Fruit fly (Drosophila melanogaster) whole organism, embryonic: ENCODE data around the gene CBP.

Experiments used
- C15 ChIP-seq: fragments of 200-800 bp; sonication (Bioruptor generic); IDR thresholded peaks from 3 replicates; pipeline ENCODE4 v1.3.6; 2022; ENCODE audit warnings: missing biosample characterization, missing genetic modification characterization
- CG10267 ChIP-seq: fragments of 200-800 bp; sonication (Bioruptor generic); optimal IDR thresholded peaks from 2 replicates; lab custom pipeline; 2018; ENCODE audit warnings: missing biosample characterization, mild to moderate bottlenecking, missing genetic modification characterization, moderate library complexity
- CG10654 ChIP-seq: fragments of 200-800 bp; sonication (Bioruptor generic); optimal IDR thresholded peaks from 2 replicates; lab custom pipeline; 2016; ENCODE audit warnings: missing biosample characterization, missing genetic modification characterization
- CG10959 ChIP-seq: fragments of 200-800 bp; sonication (Bioruptor generic); IDR thresholded peaks from 2 replicates; pipeline ENCODE4 v1.3.6; 2022; ENCODE audit warnings: missing biosample characterization, missing genetic modification characterization
- CG11560 ChIP-seq: fragments of 200-800 bp; sonication (Bioruptor generic); IDR thresholded peaks from 3 replicates; pipeline ENCODE4 v1.3.6; 2022; ENCODE audit warnings: missing biosample characterization, missing genetic modification characterization
- CG11723 ChIP-seq: fragments of 200-800 bp; sonication (Bioruptor generic); optimal IDR thresholded peaks from 2 replicates; lab custom pipeline; 2017; ENCODE audit warnings: missing biosample characterization, mild to moderate bottlenecking, missing genetic modification characterization
- CG12236 ChIP-seq: fragments of 200-800 bp; sonication (Bioruptor generic); optimal IDR thresholded peaks from 2 replicates; lab custom pipeline; 2016; ENCODE audit warnings: missing biosample characterization, missing genetic modification characterization
- CG14050 ChIP-seq: fragments of 200-800 bp; sonication (Bioruptor generic); IDR thresholded peaks from 3 replicates; pipeline ENCODE4 v1.3.6; 2022; ENCODE audit warnings: missing biosample characterization, missing genetic modification characterization
- CG14965 ChIP-seq: fragments of 200-800 bp; sonication (Bioruptor generic); optimal IDR thresholded peaks from 2 replicates; lab custom pipeline; 2016; ENCODE audit warnings: missing biosample characterization, missing genetic modification characterization, borderline replicate concordance
- CG15514 ChIP-seq: fragments of 200-800 bp; sonication (Bioruptor generic); optimal IDR thresholded peaks from 3 replicates; lab custom pipeline; 2017; ENCODE audit warnings: missing biosample characterization, missing genetic modification characterization, mild to moderate bottlenecking, moderate library complexity, missing genetic modification reagents
- CG1602 ChIP-seq: fragments of 200-800 bp; sonication (Bioruptor generic); optimal IDR thresholded peaks from 3 replicates; lab custom pipeline; 2016; ENCODE audit warnings: missing biosample characterization, missing genetic modification characterization
- CG17359 ChIP-seq: fragments of 200-800 bp; sonication (Bioruptor generic); optimal IDR thresholded peaks from 3 replicates; lab custom pipeline; 2018; ENCODE audit warnings: missing biosample characterization, mild to moderate bottlenecking, missing genetic modification characterization, moderate library complexity
- CG18011 ChIP-seq: fragments of 200-800 bp; sonication (Bioruptor generic); optimal IDR thresholded peaks from 2 replicates; lab custom pipeline; 2017; ENCODE audit warnings: missing biosample characterization, missing genetic modification characterization, mild to moderate bottlenecking, moderate library complexity, missing genotype
- CG2129 ChIP-seq: fragments of 200-800 bp; sonication (Bioruptor generic); IDR thresholded peaks from 2 replicates; pipeline ENCODE4 v1.3.6; 2022; ENCODE audit warnings: missing biosample characterization, missing genetic modification characterization; ENCODE audit not compliant: partially characterized antibody
- CG34422 ChIP-seq: fragments of 200-800 bp; sonication (Bioruptor generic); IDR thresholded peaks from 3 replicates; pipeline ENCODE4 v1.3.6; 2022; ENCODE audit warnings: missing biosample characterization, missing genetic modification characterization
- CG6689 ChIP-seq: fragments of 200-800 bp; sonication (Bioruptor generic); IDR thresholded peaks from 2 replicates; pipeline ENCODE4 v1.3.6; 2022; ENCODE audit warnings: missing biosample characterization, missing genetic modification characterization
- CG7963 ChIP-seq: fragments of 200-800 bp; sonication (Bioruptor generic); IDR thresholded peaks from 3 replicates; pipeline ENCODE4 v1.3.6; 2022; ENCODE audit warnings: missing biosample characterization, missing genetic modification characterization; ENCODE audit not compliant: partially characterized antibody
- CG8290 ChIP-seq, 3 experiments: fragments of 200-800 bp; sonication (Bioruptor generic); optimal IDR thresholded peaks; 2 replicates each; lab custom pipeline; 2016 to 2019; ENCODE audit warnings: missing biosample characterization in 3 of 3, missing genetic modification characterization in 3 of 3, mild to moderate bottlenecking in 2 of 3, moderate library complexity in 1 of 3
- CG8359 ChIP-seq: fragments of 200-800 bp; sonication (Bioruptor generic); optimal IDR thresholded peaks from 2 replicates; lab custom pipeline; 2017; ENCODE audit warnings: missing biosample characterization, mild to moderate bottlenecking, missing genetic modification characterization, borderline replicate concordance
- CHES-1-like ChIP-seq: fragments of 200-800 bp; sonication (Bioruptor generic); optimal IDR thresholded peaks from 2 replicates; lab custom pipeline; 2016; ENCODE audit warnings: missing biosample characterization, missing genetic modification characterization
- D ChIP-seq, 2 experiments: fragments of 200-800 bp in 1 of 2; fragments of >200 bp in 1 of 2; sonication (Bioruptor generic) in 1 of 2; optimal IDR thresholded peaks; 2 replicates in 1 of 2; 3 replicates in 1 of 2; lab custom pipeline; 2017; ENCODE audit warnings: mild to moderate bottlenecking in 1 of 2, missing biosample characterization in 1 of 2, missing genetic modification characterization in 1 of 2, missing genetic modification reagents in 1 of 2
- Doc2 ChIP-seq: fragments of 200-800 bp; sonication (Bioruptor generic); IDR thresholded peaks from 2 replicates; pipeline ENCODE4 v1.3.6; 2022; ENCODE audit warnings: missing biosample characterization, missing genetic modification characterization
- Med ChIP-seq: fragments of 200-800 bp; sonication (Bioruptor generic); peaks from one replicate; lab custom pipeline; 2016; ENCODE audit warnings: missing biosample characterization, missing genetic modification characterization, mild to moderate bottlenecking, inconsistent platforms, moderate library complexity
- Neu2 ChIP-seq: fragments of 200-800 bp; sonication (Bioruptor generic); optimal IDR thresholded peaks from 3 replicates; lab custom pipeline; 2016; ENCODE audit warnings: missing biosample characterization, missing genetic modification characterization, borderline replicate concordance
- Pdp1 ChIP-seq, 2 experiments: fragments of 200-800 bp; sonication (Bioruptor generic); optimal IDR thresholded peaks; 3 replicates each; lab custom pipeline; 2016; ENCODE audit warnings: missing biosample characterization in 2 of 2, missing genetic modification characterization in 2 of 2, mild to moderate bottlenecking in 1 of 2, moderate library complexity in 1 of 2
- Sox102F ChIP-seq: fragments of 200-800 bp; sonication (Bioruptor generic); optimal IDR thresholded peaks from 2 replicates; lab custom pipeline; 2018; ENCODE audit warnings: missing biosample characterization, mild to moderate bottlenecking, missing genetic modification characterization, moderate library complexity
- Sry-β ChIP-seq: fragments of 200-800 bp; sonication (Bioruptor generic); optimal IDR thresholded peaks from 2 replicates; lab custom pipeline; 2018; ENCODE audit warnings: missing biosample characterization, mild to moderate bottlenecking, missing genetic modification characterization, moderate library complexity
- ab ChIP-seq: fragments of 200-800 bp; sonication (Bioruptor generic); optimal IDR thresholded peaks from 2 replicates; lab custom pipeline; 2016; ENCODE audit warnings: missing biosample characterization, missing genetic modification characterization
- ato ChIP-seq: fragments of 200-800 bp; sonication (Bioruptor generic); IDR thresholded peaks from 2 replicates; pipeline ENCODE4 v1.3.6; 2022; ENCODE audit warnings: missing biosample characterization, missing genetic modification characterization; ENCODE audit not compliant: partially characterized antibody
- bab2 ChIP-seq: fragments of 200-800 bp; sonication (Bioruptor generic); optimal IDR thresholded peaks from 2 replicates; lab custom pipeline; 2016; ENCODE audit warnings: missing biosample characterization, missing genetic modification characterization
- cg ChIP-seq: fragments of 200-800 bp; sonication (Bioruptor generic); optimal IDR thresholded peaks from 3 replicates; lab custom pipeline; 2019; ENCODE audit warnings: missing biosample characterization, mild to moderate bottlenecking, missing genetic modification characterization, moderate library complexity
- danr ChIP-seq: fragments of 200-800 bp; sonication (Bioruptor generic); IDR thresholded peaks from 2 replicates; pipeline ENCODE4 v1.3.6; 2022; ENCODE audit warnings: missing biosample characterization, missing genetic modification characterization
- dati ChIP-seq: fragments of 200-800 bp; sonication (Bioruptor generic); IDR thresholded peaks from 2 replicates; pipeline ENCODE4 v1.3.6; 2022; ENCODE audit warnings: missing biosample characterization, missing genetic modification characterization
- dimm ChIP-seq: fragments of 200-800 bp; sonication (Bioruptor generic); IDR thresholded peaks from 2 replicates; pipeline ENCODE4 v1.3.6; 2022; ENCODE audit warnings: missing biosample characterization, missing genetic modification characterization
- eve ChIP-seq, 2 experiments: fragments of >200 bp; optimal IDR thresholded peaks; 2 replicates each; lab custom pipeline; 2017; ENCODE audit warnings: missing biosample characterization in 2 of 2, missing genetic modification characterization in 2 of 2
- hth ChIP-seq: fragments of >200 bp; optimal IDR thresholded peaks from 2 replicates; lab custom pipeline; 2017; ENCODE audit warnings: inconsistent platforms
- jigr1 ChIP-seq: fragments of 200-800 bp; sonication (Bioruptor generic); IDR thresholded peaks from 3 replicates; pipeline ENCODE4 v1.3.6; 2022; ENCODE audit warnings: missing biosample characterization, missing genetic modification characterization
- klu ChIP-seq: fragments of 200-800 bp; sonication (Bioruptor generic); IDR thresholded peaks from 2 replicates; pipeline ENCODE4 v1.3.6; 2022; ENCODE audit warnings: missing biosample characterization, missing genetic modification characterization
- mam ChIP-seq: fragments of 200-800 bp; sonication (Bioruptor generic); optimal IDR thresholded peaks from 3 replicates; lab custom pipeline; 2016; ENCODE audit warnings: missing biosample characterization, missing genetic modification characterization
- nom ChIP-seq: fragments of 200-800 bp; sonication (Bioruptor generic); optimal IDR thresholded peaks from 2 replicates; lab custom pipeline; 2017; ENCODE audit warnings: missing biosample characterization, missing genetic modification characterization, mild to moderate bottlenecking, moderate library complexity, missing genetic modification reagents
- p53 ChIP-seq: fragments of 200-800 bp; sonication (Bioruptor generic); optimal IDR thresholded peaks from 2 replicates; lab custom pipeline; 2016; ENCODE audit warnings: missing biosample characterization, missing genetic modification characterization
- pan ChIP-seq, 4 experiments: fragments of >200 bp in 3 of 4; fragments of 200-800 bp in 1 of 4; sonication (Bioruptor generic) in 1 of 4; optimal IDR thresholded peaks in 3 of 4; IDR thresholded peaks in 1 of 4; 2 replicates each; pipeline versions ENCODE4 v1.3.6 to Lab custom; 2017 to 2022; ENCODE audit warnings: missing biosample characterization in 2 of 4, missing genetic modification characterization in 2 of 4, mixed read lengths in 1 of 4
- pita ChIP-seq: fragments of 200-800 bp; sonication (Bioruptor generic); optimal IDR thresholded peaks from 2 replicates; lab custom pipeline; 2017; ENCODE audit warnings: missing biosample characterization, mild to moderate bottlenecking, missing genetic modification characterization
- salm ChIP-seq: fragments of 200-800 bp; sonication (Bioruptor generic); optimal IDR thresholded peaks from 2 replicates; lab custom pipeline; 2018; ENCODE audit warnings: missing biosample characterization, mild to moderate bottlenecking, missing genetic modification characterization
- scrt ChIP-seq: fragments of 200-800 bp; sonication (Bioruptor generic); optimal IDR thresholded peaks from 2 replicates; lab custom pipeline; 2018; ENCODE audit warnings: missing biosample characterization, mild to moderate bottlenecking, missing genetic modification characterization, moderate library complexity
- sqz ChIP-seq: fragments of 200-800 bp; sonication (Bioruptor generic); optimal IDR thresholded peaks from 3 replicates; lab custom pipeline; 2018; ENCODE audit warnings: missing biosample characterization, mild to moderate bottlenecking, missing genetic modification characterization
- vnd ChIP-seq: fragments of 200-800 bp; sonication (Bioruptor generic); IDR thresholded peaks from 3 replicates; pipeline ENCODE4 v1.3.6; 2022; ENCODE audit warnings: missing biosample characterization, missing genetic modification characterization; ENCODE audit not compliant: partially characterized antibody

CBP gene

dm6 chrX:7293133-7293873, 43.8 kb upstream of the CBP start (continued):
- TF ChIP-seq Sox102F (GFP tag; lab: Kevin White, UChicago) (peak; percentile 94), CG8359 (GFP tag; lab: Kevin White, UChicago) (peak; percentile 68), ab (GFP tag; lab: Kevin White, UChicago) (peak; percentile 38), CG11723 (GFP tag; lab: Kevin White, UChicago) (peak; percentile 70), CG17359 (tag; lab: Kevin White, UChicago) (peak; percentile 88), Neu2 (GFP tag; lab: Kevin White, UChicago) (no peak), vnd (GFP tag; lab: Robert Waterston, UW) (no peak), dati (GFP tag; lab: Robert Waterston, UW) (peak; percentile 77; the same call in 1 of the 2 replicates), mam (GFP tag; lab: Kevin White, UChicago) (peak; percentile 57), nom (GFP tag; lab: Kevin White, UChicago) (peak; percentile 66), sqz (peak; percentile 52), p53 (GFP tag; lab: Kevin White, UChicago) (peak; percentile 37), D (optimal IDR thresholded peaks at IDR 0.05; lab: Kevin White, UChicago) (no peak), D (GFP tag; optimal IDR thresholded peaks at IDR 0.05; lab: Kevin White, UChicago) (peak; percentile 68), cg (GFP tag; lab: Kevin White, UChicago) (peak; percentile 70), eve (GFP tag; optimal IDR thresholded peaks at IDR 0.05; lab: Kevin White, UChicago) (peak; percentile 42 to 91), CG8290 (GFP tag; optimal IDR thresholded peaks at IDR 0.05; lab: Kevin White, UChicago) (peak; percentile 59), CG8290 (tag; optimal IDR thresholded peaks at IDR 0.05; lab: Kevin White, UChicago) (peak; percentile 20 to 76), pita (GFP tag; lab: Kevin White, UChicago) (no peak), CG15514 (GFP tag; lab: Kevin White, UChicago) (no peak), Sry-β (GFP tag; lab: Kevin White, UChicago) (peak; percentile 42), CG14965 (GFP tag; lab: Kevin White, UChicago) (peak; percentile 41), jigr1 (peak; percentile 77), CHES-1-like (GFP tag; lab: Kevin White, UChicago) (peak; percentile 56), CG10654 (GFP tag; lab: Kevin White, UChicago) (peak; percentile 84), CG10959 (GFP tag; lab: Robert Waterston, UW) (peak; percentile 85), CG6689 (peak; percentile 80), ato (GFP tag; lab: Robert Waterston, UW) (no peak), Med (GFP tag; lab: Kevin White, UChicago) (peak; percentile 95), hth (no peak), Doc2 (GFP tag; lab: Robert Waterston, UW) (no peak), CG7963 (GFP tag; lab: Robert Waterston, UW) (no peak), bab2 (peak; percentile 74), klu (GFP tag; lab: Robert Waterston, UW) (peak; percentile 67), CG34422 (GFP tag; lab: Robert Waterston, UW) (peak; percentile 82), C15 (GFP tag; lab: Robert Waterston, UW) (no peak; the same call in 2 of the 3 replicates), CG18011 (GFP tag; lab: Kevin White, UChicago) (no peak), Pdp1 (GFP tag; optimal IDR thresholded peaks at IDR 0.05; lab: Kevin White, UChicago) (peak; percentile 66 to 75), salm (peak; percentile 75), scrt (GFP tag; lab: Kevin White, UChicago) (peak; percentile 44), CG11560 (tag; lab: Robert Waterston, UW) (peak; percentile 5; the same call in 1 of the 3 replicates), danr (GFP tag; lab: Robert Waterston, UW) (peak; percentile 79), pan (optimal IDR thresholded peaks at IDR 0.05; lab: Kevin White, UChicago) (no peak), pan (GFP tag; optimal IDR thresholded peaks at IDR 0.05 in 1 of 2, IDR thresholded peaks at IDR 0.05 in 1 of 2) (peak in 1 of 2 experiments; percentile 85), dimm (GFP tag; lab: Robert Waterston, UW) (peak; percentile 66), CG12236 (peak; percentile 63), CG1602 (peak; percentile 78), CG14050 (GFP tag; lab: Robert Waterston, UW) (peak; percentile 74), CG2129 (GFP tag; lab: Robert Waterston, UW) (no peak), CG10267 (tag; lab: Kevin White, UChicago) (peak; percentile 68)
